Worm (Caenorhabditis elegans): ENCODE measurements around the gene F39H12.1.

- no peak for TF ChIP-seq W03F9.2 (tag; optimal IDR thresholded peaks at IDR 0.05)
- no peak for TF ChIP-seq him-1 (tag; optimal IDR thresholded peaks at IDR 0.05)
- TF ChIP-seq dao-5 (tag; optimal IDR thresholded peaks at IDR 0.05): no peak
Measured at ce11 chrX:812264-812663, 22.3 kb upstream of the F39H12.1 start.

Data from whole organism, L4/young adult.